Fruit fly (Drosophila melanogaster) whole organism, wandering third instar larva: ENCODE results near the gene RpS14b.

Experiments used
- CrebA ChIP-seq: fragments of 200-800 bp; sonication (Bioruptor generic); optimal IDR thresholded peaks from 2 replicates; lab custom pipeline; 2016; ENCODE audit warnings: missing biosample characterization, mild to moderate bottlenecking, missing genetic modification characterization, borderline replicate concordance
- Hnf4 ChIP-seq: fragments of 200-800 bp; sonication (Bioruptor generic); optimal IDR thresholded peaks from 2 replicates; lab custom pipeline; 2016; ENCODE audit warnings: missing biosample characterization, mild to moderate bottlenecking, missing genetic modification characterization
- Sp1 ChIP-seq: fragments of 200-800 bp; sonication (Bioruptor generic); optimal IDR thresholded peaks from 3 replicates; lab custom pipeline; 2019; ENCODE audit warnings: missing biosample characterization, mild to moderate bottlenecking, missing genetic modification characterization, moderate library complexity
- ey ChIP-seq: fragments of 200-800 bp; sonication (Bioruptor generic); optimal IDR thresholded peaks from 2 replicates; lab custom pipeline; 2016; ENCODE audit warnings: missing biosample characterization, missing genetic modification characterization
- jim ChIP-seq: fragments of 175-275, 200-325 bp; sonication (Bioruptor generic); optimal IDR thresholded peaks from 2 replicates; lab custom pipeline; 2016; ENCODE audit warnings: missing biosample characterization, mild to moderate bottlenecking, missing genetic modification characterization
- tai ChIP-seq: sonication (Bioruptor generic); optimal IDR thresholded peaks from 2 replicates; lab custom pipeline; 2016; ENCODE audit warnings: missing biosample characterization, missing genetic modification characterization
- usp ChIP-seq: fragments of >200 bp; optimal IDR thresholded peaks from 2 replicates; lab custom pipeline; 2017; ENCODE audit warnings: missing biosample characterization, missing genetic modification characterization

DNA sequence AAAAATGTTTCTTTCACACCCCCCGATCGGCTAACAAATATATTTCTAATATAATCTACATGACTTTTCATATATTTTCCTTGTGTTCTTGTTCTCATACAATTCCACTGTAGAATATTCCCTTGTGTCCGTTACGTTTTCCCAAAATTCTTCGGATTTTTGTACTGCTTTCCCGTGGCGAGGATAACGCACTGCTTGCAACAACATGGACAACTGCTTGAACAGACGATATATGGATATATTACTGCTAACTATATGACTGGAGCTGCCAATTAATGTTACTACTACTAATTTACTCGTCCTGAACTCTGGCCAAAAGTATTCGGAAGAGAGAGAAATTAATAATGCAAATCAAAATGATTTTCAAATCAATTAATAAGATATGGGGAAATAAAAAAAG, 9.8 kb upstream of the RpS14b start:
- TF ChIP-seq CrebA (GFP tag; lab: Kevin White, UChicago): no peak
- no peak for TF ChIP-seq Sp1 (GFP tag; lab: Kevin White, UChicago)
- no peak for TF ChIP-seq tai
- no peak for TF ChIP-seq jim (GFP tag; lab: Kevin White, UChicago)
- TF ChIP-seq Hnf4 (GFP tag; lab: Kevin White, UChicago): no peak
- TF ChIP-seq ey (GFP tag; lab: Kevin White, UChicago): no peak
- no peak for TF ChIP-seq usp
